Worm (Caenorhabditis elegans) whole organism, late embryonic: ENCODE results near the gene F54F2.9.

Experiments
- C38D4.7 ChIP-seq: fragments of 200-800 bp; sonication (Bioruptor generic); optimal IDR thresholded peaks from 2 replicates; lab custom pipeline; 2018; ENCODE audit warnings: mild to moderate bottlenecking, missing genetic modification characterization, moderate library complexity, missing compliant biosample characterization
- ahr-1 ChIP-seq: sonication (generic microtip); optimal IDR thresholded peaks from 2 replicates; lab custom pipeline; 2016; ENCODE audit warnings: missing genetic modification characterization, missing compliant biosample characterization
- ceh-19 ChIP-seq: fragments of 200-800 bp; sonication (Bioruptor generic); optimal IDR thresholded peaks from 2 replicates; lab custom pipeline; 2018; ENCODE audit warnings: mild to moderate bottlenecking, missing genetic modification characterization, missing compliant biosample characterization
- ceh-45 ChIP-seq: fragments of 200-800 bp; sonication (Bioruptor generic); IDR thresholded peaks from 2 replicates; pipeline ENCODE4 v1.3.6; 2022; ENCODE audit warnings: missing genetic modification reagents, missing genetic modification characterization, missing compliant biosample characterization
- hlh-15 ChIP-seq: sonication (generic microtip); optimal IDR thresholded peaks from 2 replicates; lab custom pipeline; 2016; ENCODE audit warnings: missing genetic modification characterization, missing compliant biosample characterization
- nhr-232 ChIP-seq: sonication (generic microtip); optimal IDR thresholded peaks from 2 replicates; lab custom pipeline; 2016; ENCODE audit warnings: missing genetic modification characterization, missing compliant biosample characterization
- pag-3 ChIP-seq: sonication (generic microtip); optimal IDR thresholded peaks from 2 replicates; lab custom pipeline; 2016; ENCODE audit warnings: missing compliant biosample characterization, missing genetic modification characterization, borderline replicate concordance
- pqm-1 ChIP-seq: sonication (generic microtip); optimal IDR thresholded peaks from 2 replicates; lab custom pipeline; 2016; ENCODE audit warnings: missing genetic modification characterization, missing compliant biosample characterization
- ref-2 ChIP-seq: sonication (generic microtip); optimal IDR thresholded peaks from 2 replicates; lab custom pipeline; 2016; ENCODE audit warnings: missing genetic modification characterization, missing compliant biosample characterization
- tbx-2 ChIP-seq: sonication (generic microtip); optimal IDR thresholded peaks from 2 replicates; lab custom pipeline; 2016; ENCODE audit warnings: missing genetic modification characterization, missing compliant biosample characterization
- unc-55 ChIP-seq: sonication (generic microtip); optimal IDR thresholded peaks from 2 replicates; lab custom pipeline; 2017; ENCODE audit warnings: missing biosample characterization, missing genetic modification reagents, missing genetic modification characterization

- TF ChIP-seq ceh-45 (GFP tag; lab: Robert Waterston, UW) (no peak), unc-55 (GFP tag; lab: Kevin White, UChicago) (no peak), ref-2 (tag; lab: Kevin White, UChicago) (no peak), tbx-2 (tag; lab: Kevin White, UChicago) (no peak), pag-3 (no peak), ahr-1 (tag; lab: Kevin White, UChicago) (no peak), ceh-19 (GFP tag; lab: Kevin White, UChicago) (no peak), pqm-1 (no peak), nhr-232 (tag; lab: Kevin White, UChicago) (no peak), C38D4.7 (GFP tag; lab: Kevin White, UChicago) (no peak), hlh-15 (no peak)
Measured at ce11 chrIII:8801352-8801863, 25.6 kb downstream of the F54F2.9 start.
